Fruit fly (Drosophila melanogaster) whole organism, embryonic: Measurements from ENCODE around the gene CG11695.

ENCODE experiments used
- ATbp ChIP-seq: fragments of 200-800 bp; sonication (Bioruptor generic); optimal IDR thresholded peaks from 2 replicates; lab custom pipeline; 2017; ENCODE audit warnings: missing biosample characterization, mild to moderate bottlenecking, missing genetic modification characterization, missing genetic modification reagents
- B-H1 ChIP-seq: fragments of 200-800 bp; sonication (Bioruptor generic); IDR thresholded peaks from 3 replicates; pipeline ENCODE4 v1.3.6; 2022; ENCODE audit warnings: missing biosample characterization, missing genetic modification characterization
- CG11696 ChIP-seq: fragments of 200-800 bp; sonication (Bioruptor generic); IDR thresholded peaks from 2 replicates; pipeline ENCODE4 v1.3.6; 2022; ENCODE audit warnings: missing biosample characterization, missing genetic modification characterization
- CG13123 ChIP-seq: fragments of 200-800 bp; sonication (Bioruptor generic); optimal IDR thresholded peaks from 2 replicates; lab custom pipeline; 2016; ENCODE audit warnings: missing biosample characterization, missing genetic modification characterization
- CG15696 ChIP-seq: fragments of 200-800 bp; sonication (Bioruptor generic); optimal IDR thresholded peaks from 2 replicates; lab custom pipeline; 2019; ENCODE audit warnings: missing biosample characterization, mild to moderate bottlenecking, missing genetic modification characterization, moderate library complexity
- CG18599 ChIP-seq: fragments of 200-800 bp; sonication (Bioruptor generic); optimal IDR thresholded peaks from 3 replicates; lab custom pipeline; 2017; ENCODE audit warnings: missing biosample characterization, missing genetic modification characterization, mild to moderate bottlenecking, moderate library complexity, missing genetic modification reagents
- CG18619 ChIP-seq: fragments of 200-800 bp; sonication (Bioruptor generic); optimal IDR thresholded peaks from 3 replicates; lab custom pipeline; 2017; ENCODE audit warnings: missing biosample characterization, mild to moderate bottlenecking, missing genetic modification characterization
- CG32767 ChIP-seq: fragments of 200-800 bp; sonication (Bioruptor generic); IDR thresholded peaks from 2 replicates; pipeline ENCODE4 v1.3.6; 2022; ENCODE audit warnings: missing biosample characterization, missing genetic modification characterization
- CG3407 ChIP-seq: fragments of 200-800 bp; sonication (Bioruptor generic); optimal IDR thresholded peaks from 2 replicates; lab custom pipeline; 2018; ENCODE audit warnings: missing biosample characterization, mild to moderate bottlenecking, missing genetic modification characterization
- Chrac-16 ChIP-seq: fragments of 200-800 bp; sonication (Bioruptor generic); optimal IDR thresholded peaks from 3 replicates; lab custom pipeline; 2016; ENCODE audit warnings: missing biosample characterization, missing genetic modification characterization
- CrebB ChIP-seq: fragments of 200-800 bp; sonication (Bioruptor generic); optimal IDR thresholded peaks from 3 replicates; lab custom pipeline; 2018; ENCODE audit warnings: missing biosample characterization, mild to moderate bottlenecking, missing genetic modification characterization
- Dll ChIP-seq: fragments of 200-800 bp; sonication (Bioruptor generic); IDR thresholded peaks from 4 replicates; pipeline ENCODE4 v1.3.6; 2022; ENCODE audit warnings: missing biosample characterization, missing genetic modification characterization; ENCODE audit not compliant: partially characterized antibody
- Drgx ChIP-seq: fragments of 200-800 bp; sonication (Bioruptor generic); IDR thresholded peaks from 2 replicates; pipeline ENCODE4 v1.3.6; 2022; ENCODE audit warnings: missing biosample characterization, missing genetic modification characterization
- Gsc ChIP-seq: fragments of 200-800 bp; sonication (Bioruptor generic); IDR thresholded peaks from 2 replicates; pipeline ENCODE4 v1.3.6; 2022; ENCODE audit warnings: missing biosample characterization, missing genetic modification characterization
- HLH3B ChIP-seq: fragments of 200-800 bp; sonication (Bioruptor generic); IDR thresholded peaks from 2 replicates; pipeline ENCODE4 v1.3.6; 2022; ENCODE audit warnings: missing biosample characterization, missing genetic modification characterization
- Hr3 ChIP-seq: fragments of 200-800 bp; sonication (Bioruptor generic); optimal IDR thresholded peaks from 3 replicates; lab custom pipeline; 2016; ENCODE audit warnings: missing biosample characterization, missing genetic modification characterization
- Lpt ChIP-seq: fragments of >200 bp; optimal IDR thresholded peaks from 2 replicates; lab custom pipeline; 2018; ENCODE audit warnings: missing biosample characterization, missing genetic modification characterization
- NC2β ChIP-seq: fragments of 200-800 bp; sonication (Bioruptor generic); optimal IDR thresholded peaks from 2 replicates; lab custom pipeline; 2016; ENCODE audit warnings: missing biosample characterization, missing genetic modification characterization
- NK7.1 ChIP-seq: fragments of 200-800 bp; sonication (Bioruptor generic); optimal IDR thresholded peaks from 3 replicates; lab custom pipeline; 2016; ENCODE audit warnings: missing biosample characterization, missing genetic modification characterization
- PHDP ChIP-seq: fragments of 200-800 bp; sonication (Bioruptor generic); optimal IDR thresholded peaks from 3 replicates; lab custom pipeline; 2018; ENCODE audit warnings: missing biosample characterization, mild to moderate bottlenecking, missing genetic modification characterization, moderate library complexity
- Scr ChIP-seq: fragments of 200-800 bp; sonication (Bioruptor generic); IDR thresholded peaks from 2 replicates; pipeline ENCODE4 v1.3.6; 2022; ENCODE audit warnings: missing biosample characterization, missing genetic modification characterization; ENCODE audit not compliant: partially characterized antibody
- Spps ChIP-seq: fragments of 200-800 bp; sonication (Bioruptor generic); optimal IDR thresholded peaks from 2 replicates; lab custom pipeline; 2018; ENCODE audit warnings: missing biosample characterization, mild to moderate bottlenecking, missing genetic modification characterization
- bbx ChIP-seq: fragments of 200-800 bp; sonication (Bioruptor generic); IDR thresholded peaks from 2 replicates; pipeline ENCODE4 v1.3.6; 2022; ENCODE audit warnings: missing biosample characterization, missing genetic modification characterization; ENCODE audit not compliant: partially characterized antibody
- bigmax ChIP-seq: fragments of 200-800 bp; sonication (Bioruptor generic); optimal IDR thresholded peaks from 2 replicates; lab custom pipeline; 2018; ENCODE audit warnings: missing biosample characterization, mild to moderate bottlenecking, missing genetic modification characterization
- chm ChIP-seq: fragments of 200-800 bp; sonication (Bioruptor generic); IDR thresholded peaks from 2 replicates; pipeline ENCODE4 v1.3.6; 2022; ENCODE audit warnings: missing biosample characterization, missing genetic modification characterization
- dm ChIP-seq: fragments of 200-800 bp; sonication (Bioruptor generic); optimal IDR thresholded peaks from 3 replicates; lab custom pipeline; 2016; ENCODE audit warnings: missing biosample characterization, missing genetic modification characterization
- fd102C ChIP-seq: fragments of 200-800 bp; sonication (Bioruptor generic); optimal IDR thresholded peaks from 2 replicates; lab custom pipeline; 2018; ENCODE audit warnings: missing biosample characterization, mild to moderate bottlenecking, missing genetic modification characterization, moderate library complexity
- fd3F ChIP-seq: fragments of 200-800 bp; sonication (Bioruptor generic); optimal IDR thresholded peaks from 2 replicates; lab custom pipeline; 2018; ENCODE audit warnings: missing biosample characterization, mild to moderate bottlenecking, missing genetic modification characterization, moderate library complexity
- fu2 ChIP-seq: fragments of 200-800 bp; sonication (Bioruptor generic); optimal IDR thresholded peaks from 2 replicates; lab custom pipeline; 2016; ENCODE audit warnings: missing biosample characterization, missing genetic modification characterization
- gem ChIP-seq: fragments of 200-800 bp; sonication (Bioruptor generic); optimal IDR thresholded peaks from 2 replicates; lab custom pipeline; 2019; ENCODE audit warnings: missing biosample characterization, mild to moderate bottlenecking, missing genetic modification characterization, moderate library complexity
- gsb-n ChIP-seq: fragments of 200-800 bp; sonication (Bioruptor generic); optimal IDR thresholded peaks from 3 replicates; lab custom pipeline; 2018; ENCODE audit warnings: missing biosample characterization, mild to moderate bottlenecking, missing genetic modification characterization
- her ChIP-seq: fragments of 200-800 bp; sonication (Bioruptor generic); optimal IDR thresholded peaks from 2 replicates; lab custom pipeline; 2016; ENCODE audit warnings: missing biosample characterization, missing genetic modification characterization
- jigr1 ChIP-seq: fragments of 200-800 bp; sonication (Bioruptor generic); IDR thresholded peaks from 3 replicates; pipeline ENCODE4 v1.3.6; 2022; ENCODE audit warnings: missing biosample characterization, missing genetic modification characterization
- jumu ChIP-seq: fragments of 200-800 bp; sonication (Bioruptor generic); optimal IDR thresholded peaks from 3 replicates; lab custom pipeline; 2016; ENCODE audit warnings: missing biosample characterization, missing genetic modification characterization
- mam ChIP-seq: fragments of 200-800 bp; sonication (Bioruptor generic); optimal IDR thresholded peaks from 3 replicates; lab custom pipeline; 2016; ENCODE audit warnings: missing biosample characterization, missing genetic modification characterization
- nerfin-1 ChIP-seq: fragments of 200-800 bp; sonication (Bioruptor generic); optimal IDR thresholded peaks from 3 replicates; lab custom pipeline; 2019; ENCODE audit warnings: missing biosample characterization, mild to moderate bottlenecking, missing genetic modification characterization, moderate library complexity
- odd ChIP-seq: fragments of 200-800 bp; sonication (Bioruptor generic); optimal IDR thresholded peaks from 2 replicates; lab custom pipeline; 2017; ENCODE audit warnings: missing biosample characterization, mild to moderate bottlenecking, missing genetic modification characterization
- prd ChIP-seq, 3 experiments: fragments of >200 bp in 2 of 3; fragments of 200-800 bp in 1 of 3; sonication (Bioruptor generic) in 1 of 3; optimal IDR thresholded peaks in 2 of 3; IDR thresholded peaks in 1 of 3; 2 replicates in 2 of 3; 3 replicates in 1 of 3; pipeline versions ENCODE4 v1.3.6 to Lab custom; 2017 to 2022; ENCODE audit warnings: missing biosample characterization in 1 of 3, missing genetic modification characterization in 1 of 3
- repo ChIP-seq: fragments of 200-800 bp; sonication (Bioruptor generic); optimal IDR thresholded peaks from 2 replicates; lab custom pipeline; 2016; ENCODE audit warnings: missing biosample characterization, missing genetic modification characterization
- ro ChIP-seq: fragments of 200-800 bp; sonication (Bioruptor generic); IDR thresholded peaks from 2 replicates; pipeline ENCODE4 v1.3.6; 2022; ENCODE audit warnings: missing biosample characterization, missing genetic modification characterization
- slbo ChIP-seq: fragments of 200-800 bp; sonication (Bioruptor generic); IDR thresholded peaks from 2 replicates; pipeline ENCODE4 v1.3.6; 2022; ENCODE audit warnings: missing biosample characterization, missing genetic modification characterization
- slp2 ChIP-seq: fragments of 200-800 bp; sonication (Bioruptor generic); optimal IDR thresholded peaks from 2 replicates; lab custom pipeline; 2016; ENCODE audit warnings: missing biosample characterization, missing genetic modification characterization
- so ChIP-seq: fragments of 200-800 bp; sonication (Bioruptor generic); IDR thresholded peaks from 3 replicates; pipeline ENCODE4 v1.3.6; 2022; ENCODE audit warnings: missing biosample characterization, missing genetic modification characterization
- tll ChIP-seq, 2 experiments: fragments of 200-800 bp in 1 of 2; fragments of >200 bp in 1 of 2; sonication (Bioruptor generic) in 1 of 2; optimal IDR thresholded peaks; 2 replicates each; lab custom pipeline; 2017 to 2019; ENCODE audit warnings: missing biosample characterization in 2 of 2, missing genetic modification characterization in 2 of 2, mild to moderate bottlenecking in 1 of 2, moderate library complexity in 1 of 2
- vvl ChIP-seq: fragments of 200-800 bp; sonication (Bioruptor generic); IDR thresholded peaks from 2 replicates; pipeline ENCODE4 v1.3.6; 2022; ENCODE audit warnings: missing biosample characterization, missing genetic modification characterization
- wdn ChIP-seq: fragments of 200-800 bp; sonication (Bioruptor generic); IDR thresholded peaks from 2 replicates; pipeline ENCODE4 v1.3.6; 2022; ENCODE audit warnings: missing biosample characterization, missing genetic modification characterization
- zfh2 ChIP-seq: fragments of 200-800 bp; sonication (Bioruptor generic); optimal IDR thresholded peaks from 2 replicates; lab custom pipeline; 2016; ENCODE audit warnings: missing biosample characterization, missing genetic modification characterization

The CG11695 gene

dm6 chrX:11559728-11560724, 16.7 kb upstream of the CG11695 start (continued):
- TF ChIP-seq Gsc (GFP tag; lab: Robert Waterston, UW) (no peak), fd3F (GFP tag; lab: Kevin White, UChicago) (peak; percentile 85), odd (peak; percentile 86), Dll (GFP tag; lab: Robert Waterston, UW) (no peak), prd (optimal IDR thresholded peaks at IDR 0.05; lab: Kevin White, UChicago) (no peak), prd (GFP tag; IDR thresholded peaks at IDR 0.05; lab: Robert Waterston, UW) (peak; percentile 64; the same call in 2 of the 3 replicates), PHDP (tag; lab: Kevin White, UChicago) (peak; percentile 87), ro (GFP tag; lab: Robert Waterston, UW) (no peak), B-H1 (GFP tag; lab: Robert Waterston, UW) (no peak), CG15696 (peak; percentile 49), Scr (GFP tag; lab: Robert Waterston, UW) (no peak), ATbp (GFP tag; lab: Kevin White, UChicago) (peak; percentile 84), NK7.1 (GFP tag; lab: Kevin White, UChicago) (no peak), bbx (GFP tag; lab: Robert Waterston, UW) (no peak; the same call in 1 of the 2 replicates), CG11696 (GFP tag; lab: Robert Waterston, UW) (peak; percentile 76), vvl (peak; percentile 62; the same call in 1 of the 2 replicates), NC2β (no peak), so (GFP tag; lab: Robert Waterston, UW) (peak; percentile 76), Chrac-16 (GFP tag; lab: Kevin White, UChicago) (peak; percentile 57), fu2 (GFP tag; lab: Kevin White, UChicago) (peak; percentile 15), CG32767 (peak; percentile 48; the same call in 1 of the 2 replicates), jumu (no peak), fd102C (no peak), HLH3B (GFP tag; lab: Robert Waterston, UW) (peak; percentile 67), gem (peak; percentile 93), CrebB (tag; lab: Kevin White, UChicago) (peak; percentile 74), slp2 (GFP tag; lab: Kevin White, UChicago) (no peak), Hr3 (GFP tag; lab: Kevin White, UChicago) (peak; percentile 78), Spps (tag; lab: Kevin White, UChicago) (peak; percentile 18), zfh2 (GFP tag; lab: Kevin White, UChicago) (peak; percentile 48), gsb-n (tag; lab: Kevin White, UChicago) (peak; percentile 64), slbo (GFP tag; lab: Robert Waterston, UW) (peak; percentile 68), bigmax (GFP tag; lab: Kevin White, UChicago) (no peak), CG18619 (peak; percentile 87), repo (no peak), wdn (GFP tag; lab: Robert Waterston, UW) (peak; percentile 38; the same call in 1 of the 2 replicates), Lpt (GFP tag; lab: Kevin White, UChicago) (no peak), mam (GFP tag; lab: Kevin White, UChicago) (peak; percentile 58), Drgx (GFP tag; lab: Robert Waterston, UW) (peak; percentile 60), jigr1 (GFP tag; lab: Robert Waterston, UW) (0 out of 3 replicates have a peak, but pooled peaks have one; percentile 35), tll (GFP tag; optimal IDR thresholded peaks at IDR 0.05; lab: Kevin White, UChicago) (no peak), chm (GFP tag; lab: Robert Waterston, UW) (0 out of 2 replicates have a peak, but pooled peaks have one; percentile 7), CG13123 (GFP tag; lab: Kevin White, UChicago) (peak; percentile 41), CG18599 (GFP tag; lab: Kevin White, UChicago) (peak; percentile 89), her (GFP tag; lab: Kevin White, UChicago) (no peak), dm (GFP tag; lab: Kevin White, UChicago) (peak; percentile 5), CG3407 (GFP tag; lab: Kevin White, UChicago) (peak; percentile 78), nerfin-1 (tag; lab: Kevin White, UChicago) (peak; percentile 82)
